Worm (Caenorhabditis elegans): ENCODE measurements around the gene gmps-1.
A peak's percentile ranks its signal among the peaks of the same experiment; 100 is the strongest.

gmps-1 gene

DNA sequence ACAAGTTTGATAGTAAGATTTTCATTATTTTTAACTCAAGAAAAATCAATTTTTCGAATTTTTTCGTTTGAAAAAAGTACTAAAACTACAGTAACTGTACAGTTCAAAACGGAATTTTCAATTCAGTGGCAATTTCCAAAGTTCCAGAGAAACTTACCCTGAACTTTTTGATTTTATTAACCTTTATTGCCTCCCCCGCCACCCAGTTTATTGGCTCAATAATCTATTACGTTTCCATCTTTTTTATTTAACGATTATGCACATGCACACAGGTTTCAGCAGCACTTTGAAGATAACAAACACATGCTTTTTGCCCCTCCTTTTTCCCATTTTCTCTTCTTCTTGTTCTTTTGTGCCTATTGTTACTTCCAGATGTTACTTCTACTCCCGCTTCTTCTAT is 12.1 kb upstream of the gmps-1 start, which contains the start of gene lurp-1:
Gene lurp-1, plus strand, starts transcription at position 301 of the 400 bp plus-strand sequence.
- no peak for TF ChIP-seq ets-7 (tag; optimal IDR thresholded peaks at IDR 0.05)
- TF ChIP-seq hmbx-1 (tag; optimal IDR thresholded peaks at IDR 0.05) = no peak

DNA sequence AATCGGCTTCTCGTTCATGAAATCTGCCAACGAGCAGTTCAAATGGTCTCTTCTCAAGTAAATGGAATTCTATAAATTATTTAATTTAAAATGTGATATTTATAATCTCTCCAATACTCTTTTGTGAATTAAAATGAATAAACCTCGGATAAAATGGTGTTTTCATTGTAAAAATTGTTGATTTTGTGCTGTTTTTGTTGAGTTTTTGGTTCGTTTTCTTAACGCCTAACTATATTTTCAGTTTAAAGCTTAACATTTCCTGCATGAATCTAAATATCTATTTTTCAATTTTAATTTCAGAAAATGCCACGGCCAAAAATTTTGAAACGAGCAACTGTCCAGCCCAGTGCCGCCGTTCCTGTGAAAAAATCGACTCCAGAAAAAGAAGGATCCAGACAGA is 5.1 kb upstream of the gmps-1 start, which contains the start of gene orc-2:
Gene orc-2, plus strand, starts transcription at position 301 of the 400 bp plus-strand sequence.
- TF ChIP-seq tbx-37 (GFP tag; conservative IDR thresholded peaks at IDR 0.05) = no peak
- no peak for TF ChIP-seq sea-1 (GFP tag; conservative IDR thresholded peaks at IDR 0.05)
- TF ChIP-seq pes-1 (GFP tag; IDR thresholded peaks at IDR 0.05) = no peak
- no peak for TF ChIP-seq flt-1 (GFP tag; IDR thresholded peaks at IDR 0.05)
- no peak for TF ChIP-seq hmbx-1 (tag; optimal IDR thresholded peaks at IDR 0.05)
- no peak for TF ChIP-seq ets-7 (tag; optimal IDR thresholded peaks at IDR 0.05)
- TF ChIP-seq scrt-1 (GFP tag; IDR thresholded peaks at IDR 0.05) = no peak
- no peak for TF ChIP-seq B0310.2 (tag; optimal IDR thresholded peaks at IDR 0.05)
- no peak for TF ChIP-seq tra-4 (tag; optimal IDR thresholded peaks at IDR 0.05)
- TF ChIP-seq ceh-13 (GFP tag; optimal IDR thresholded peaks at IDR 0.05) = no peak
- TF ChIP-seq aly-1 (tag; optimal IDR thresholded peaks at IDR 0.05) = no peak
- no peak for TF ChIP-seq tbx-11 (GFP tag; IDR thresholded peaks at IDR 0.05)
- no peak for TF ChIP-seq hnd-1 (tag; optimal IDR thresholded peaks at IDR 0.05)

DNA sequence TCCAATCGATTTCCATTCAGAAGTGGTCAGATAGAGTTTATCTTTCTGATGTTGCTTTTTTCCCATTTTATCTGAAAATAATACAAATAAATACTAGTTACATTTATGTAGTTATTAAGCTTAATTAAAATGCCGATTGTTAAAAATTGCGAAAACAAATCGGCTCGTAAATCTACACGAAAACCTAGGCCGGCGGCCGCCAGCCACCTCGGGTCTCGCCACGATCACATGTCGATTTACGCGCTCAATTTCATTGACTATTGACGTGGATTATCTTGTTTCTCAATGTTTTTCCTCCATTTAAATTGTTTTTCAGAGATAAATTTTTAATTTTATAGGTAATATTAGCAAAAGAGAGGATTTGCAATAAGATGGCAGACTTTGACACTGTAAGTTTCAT is 4.0 kb upstream of the gmps-1 start, which contains the start of the genes cyn-4 and copz-1:
Gene cyn-4, minus strand, starts transcription at position 71 of the 400 bp plus-strand sequence.
Gene copz-1, plus strand, starts transcription at position 339 of the 400 bp plus-strand sequence.
- no peak for TF ChIP-seq hmbx-1 (tag; optimal IDR thresholded peaks at IDR 0.05)
- TF ChIP-seq tra-4 (tag; optimal IDR thresholded peaks at IDR 0.05) = no peak
- no peak for TF ChIP-seq tbx-11 (GFP tag; IDR thresholded peaks at IDR 0.05)
- TF ChIP-seq ama-1 (optimal IDR thresholded peaks at IDR 0.05) = no peak
- no peak for TF ChIP-seq sea-1 (GFP tag; conservative IDR thresholded peaks at IDR 0.05)
- TF ChIP-seq hnd-1 (tag; optimal IDR thresholded peaks at IDR 0.05) = no peak
- peak; percentile 27 for TF ChIP-seq ets-7 (tag; optimal IDR thresholded peaks at IDR 0.05)
- TF ChIP-seq hmg-4 (GFP tag; optimal IDR thresholded peaks at IDR 0.05) = peak; percentile 42
- TF ChIP-seq scrt-1 (GFP tag; IDR thresholded peaks at IDR 0.05) = no peak
- no peak for TF ChIP-seq flt-1 (GFP tag; IDR thresholded peaks at IDR 0.05)
- TF ChIP-seq ceh-36 (tag; optimal IDR thresholded peaks at IDR 0.05) = no peak
- TF ChIP-seq F13C5.2 (tag; optimal IDR thresholded peaks at IDR 0.05) = peak; percentile 68
- TF ChIP-seq ceh-13 (GFP tag; optimal IDR thresholded peaks at IDR 0.05) = no peak
- TF ChIP-seq tbx-37 (GFP tag; conservative IDR thresholded peaks at IDR 0.05) = peak; percentile 84
- TF ChIP-seq pes-1 (GFP tag; IDR thresholded peaks at IDR 0.05) = peak; percentile 57; the same call in 1 of the 2 replicates
- no peak for TF ChIP-seq B0310.2 (tag; optimal IDR thresholded peaks at IDR 0.05)

DNA sequence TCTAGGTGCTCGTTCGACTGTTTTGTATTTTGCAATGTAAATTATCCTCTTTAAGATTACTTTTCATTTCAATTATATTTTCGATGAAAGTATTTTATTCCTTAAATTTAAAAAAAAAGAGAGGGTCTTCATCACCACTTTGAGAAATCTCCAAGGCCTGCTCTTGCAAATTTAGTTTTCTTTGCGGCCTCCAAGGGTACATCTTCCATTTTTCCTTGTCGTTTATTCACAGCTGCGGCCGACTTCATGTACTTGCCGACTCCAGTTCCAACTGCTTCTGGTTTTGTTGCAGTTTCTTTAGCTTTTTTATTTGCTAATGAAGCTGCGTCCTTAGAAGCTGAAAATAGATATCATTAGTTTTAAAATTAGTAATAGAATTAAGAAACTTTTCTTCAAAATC is 2.2 kb upstream of the gmps-1 start:
- TF ChIP-seq tbx-11 (GFP tag; IDR thresholded peaks at IDR 0.05) (no peak), tra-4 (tag; optimal IDR thresholded peaks at IDR 0.05) (no peak), F13C5.2 (tag; optimal IDR thresholded peaks at IDR 0.05) (no peak), hmg-4 (GFP tag; optimal IDR thresholded peaks at IDR 0.05) (no peak), tbx-37 (GFP tag; conservative IDR thresholded peaks at IDR 0.05) (no peak), ets-7 (tag; optimal IDR thresholded peaks at IDR 0.05) (no peak), scrt-1 (GFP tag; IDR thresholded peaks at IDR 0.05) (no peak)

DNA sequence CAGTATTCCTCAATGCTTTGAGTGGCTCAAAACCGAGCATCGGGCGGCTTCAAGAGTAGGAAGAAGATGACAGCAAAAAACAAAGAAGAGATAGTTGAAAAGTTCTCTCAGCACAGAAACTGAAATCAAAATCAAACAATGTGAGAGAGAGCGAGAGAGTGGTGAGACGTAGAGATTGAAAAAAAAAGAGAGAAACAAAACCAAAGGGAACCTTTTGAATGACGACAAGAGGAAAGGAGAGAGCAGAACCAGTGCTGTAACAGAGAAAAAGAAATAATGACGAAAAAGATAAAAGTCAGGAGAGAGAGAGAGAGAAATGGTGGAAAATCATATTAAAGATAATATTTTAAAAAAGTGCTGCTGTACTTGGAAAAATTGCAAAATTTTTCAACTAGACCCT is 1.3 kb downstream of the gmps-1 start:
- no peak for TF ChIP-seq scrt-1 (GFP tag; IDR thresholded peaks at IDR 0.05)
- TF ChIP-seq aly-1 (tag; optimal IDR thresholded peaks at IDR 0.05) = no peak
- TF ChIP-seq pes-1 (GFP tag; IDR thresholded peaks at IDR 0.05) = no peak
- no peak for TF ChIP-seq hmg-4 (GFP tag; optimal IDR thresholded peaks at IDR 0.05)
- no peak for TF ChIP-seq hnd-1 (tag; optimal IDR thresholded peaks at IDR 0.05)
- no peak for TF ChIP-seq ama-1 (optimal IDR thresholded peaks at IDR 0.05)
- TF ChIP-seq sea-1 (GFP tag; conservative IDR thresholded peaks at IDR 0.05) = no peak
- no peak for TF ChIP-seq ceh-36 (tag; optimal IDR thresholded peaks at IDR 0.05)
- TF ChIP-seq B0310.2 (tag; optimal IDR thresholded peaks at IDR 0.05) = no peak
- no peak for TF ChIP-seq hmbx-1 (tag; optimal IDR thresholded peaks at IDR 0.05)
- TF ChIP-seq ets-7 (tag; optimal IDR thresholded peaks at IDR 0.05) = no peak
- TF ChIP-seq tbx-37 (GFP tag; conservative IDR thresholded peaks at IDR 0.05) = no peak
- TF ChIP-seq tra-4 (tag; optimal IDR thresholded peaks at IDR 0.05) = no peak
- no peak for TF ChIP-seq flt-1 (GFP tag; IDR thresholded peaks at IDR 0.05)
- TF ChIP-seq F13C5.2 (tag; optimal IDR thresholded peaks at IDR 0.05) = no peak
- TF ChIP-seq ceh-13 (GFP tag; optimal IDR thresholded peaks at IDR 0.05) = no peak
- TF ChIP-seq tbx-11 (GFP tag; IDR thresholded peaks at IDR 0.05) = no peak

DNA sequence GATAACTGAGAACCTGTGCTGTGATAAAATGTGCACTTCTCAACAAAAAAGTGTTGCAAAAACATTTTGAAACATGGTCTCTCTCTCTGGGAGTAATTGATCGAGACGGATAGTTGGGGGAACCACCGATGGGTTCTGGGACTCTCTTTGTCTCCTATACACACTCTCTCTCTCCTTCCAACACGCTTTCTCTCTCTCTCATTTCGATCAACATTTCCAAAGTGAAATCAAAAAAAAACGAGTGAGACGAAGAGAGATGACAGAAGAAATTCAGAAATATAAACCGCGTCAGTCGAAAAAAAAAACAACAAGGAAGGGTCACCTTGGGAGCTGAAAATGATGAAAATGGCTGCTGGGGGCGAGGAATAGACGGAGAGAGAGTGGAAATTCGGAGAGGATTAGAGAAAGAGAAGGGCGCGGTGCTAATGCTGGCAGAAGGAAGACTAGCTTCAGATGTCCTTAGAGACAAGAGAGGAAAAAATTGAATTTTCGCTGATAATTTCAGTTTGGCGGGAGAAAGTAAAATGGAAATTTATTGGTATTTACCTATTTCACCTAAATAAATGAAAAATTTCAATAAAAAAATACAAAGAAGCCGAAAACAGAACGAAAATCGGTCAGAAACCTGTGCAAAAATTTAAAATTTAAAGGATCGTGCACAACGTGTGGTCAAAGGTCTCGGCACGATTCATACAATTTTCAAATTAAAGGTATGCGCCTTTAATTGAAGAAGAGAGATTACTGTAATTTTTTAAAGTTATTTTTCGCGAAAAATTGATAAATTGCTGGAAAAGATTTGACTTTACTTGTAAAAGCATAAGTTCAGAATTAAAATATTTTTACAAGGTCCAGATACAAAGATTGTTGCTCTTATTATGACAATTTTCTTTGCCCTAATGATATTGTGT is 5.5 kb downstream of the gmps-1 start:
- TF ChIP-seq F13C5.2 (tag; optimal IDR thresholded peaks at IDR 0.05) = no peak
- TF ChIP-seq aly-1 (tag; optimal IDR thresholded peaks at IDR 0.05) = no peak
- TF ChIP-seq ama-1 (optimal IDR thresholded peaks at IDR 0.05) = no peak
- TF ChIP-seq tbx-37 (GFP tag; conservative IDR thresholded peaks at IDR 0.05) = no peak
- TF ChIP-seq tbx-11 (GFP tag; IDR thresholded peaks at IDR 0.05) = no peak
- no peak for TF ChIP-seq flt-1 (GFP tag; IDR thresholded peaks at IDR 0.05)
- TF ChIP-seq pes-1 (GFP tag; IDR thresholded peaks at IDR 0.05) = no peak
- TF ChIP-seq hmbx-1 (tag; optimal IDR thresholded peaks at IDR 0.05) = no peak
- TF ChIP-seq hnd-1 (tag; optimal IDR thresholded peaks at IDR 0.05) = no peak
- no peak for TF ChIP-seq sea-1 (GFP tag; conservative IDR thresholded peaks at IDR 0.05)
- TF ChIP-seq hmg-4 (GFP tag; optimal IDR thresholded peaks at IDR 0.05) = no peak
- no peak for TF ChIP-seq ceh-36 (tag; optimal IDR thresholded peaks at IDR 0.05)
- TF ChIP-seq scrt-1 (GFP tag; IDR thresholded peaks at IDR 0.05) = no peak
- no peak for TF ChIP-seq B0310.2 (tag; optimal IDR thresholded peaks at IDR 0.05)
- no peak for TF ChIP-seq ceh-13 (GFP tag; optimal IDR thresholded peaks at IDR 0.05)
- TF ChIP-seq tra-4 (tag; optimal IDR thresholded peaks at IDR 0.05) = no peak
- no peak for TF ChIP-seq ets-7 (tag; optimal IDR thresholded peaks at IDR 0.05)

Data from whole organism, early embryonic.